Worm (Caenorhabditis elegans) whole organism, L2 larva: ENCODE results near the gene C28G1.10.

ENCODE experiments used
- C34F6.9 ChIP-seq: fragments of 150-350 bp; optimal IDR thresholded peaks from 2 replicates; lab custom pipeline; 2014; ENCODE audit warnings: missing biosample characterization, missing genetic modification characterization
- Y55F3AM.14 ChIP-seq: fragments of 200-800 bp; sonication (Bioruptor generic); optimal IDR thresholded peaks from 2 replicates; lab custom pipeline; 2018; ENCODE audit warnings: mild to moderate bottlenecking, missing genetic modification characterization, missing compliant biosample characterization
- ZK546.5 ChIP-seq: sonication (generic microtip); optimal IDR thresholded peaks from 2 replicates; lab custom pipeline; 2017; ENCODE audit warnings: missing biosample characterization, missing genetic modification characterization
- alr-1 ChIP-seq: fragments of 150-350 bp; optimal IDR thresholded peaks from 2 replicates; lab custom pipeline; 2014; ENCODE audit warnings: missing biosample characterization, missing genetic modification characterization
- aly-2 ChIP-seq: fragments of 150-350 bp; optimal IDR thresholded peaks from 2 replicates; lab custom pipeline; 2014; ENCODE audit warnings: missing biosample characterization, missing genetic modification characterization
- ama-1 ChIP-seq: fragments of 150-350 bp; optimal IDR thresholded peaks from 2 replicates; lab custom pipeline; 2018; ENCODE audit warnings: inconsistent platforms
- ceh-16 ChIP-seq: fragments of 150-350 bp; optimal IDR thresholded peaks from 2 replicates; lab custom pipeline; 2014; ENCODE audit warnings: missing biosample characterization, missing genetic modification characterization
- ceh-82 ChIP-seq: fragments of 150-350 bp; optimal IDR thresholded peaks from 2 replicates; lab custom pipeline; 2014; ENCODE audit warnings: missing biosample characterization, missing genetic modification characterization
- crh-2 ChIP-seq: sonication (generic microtip); optimal IDR thresholded peaks from 2 replicates; lab custom pipeline; 2017; ENCODE audit warnings: missing biosample characterization, missing genetic modification characterization
- egl-27 ChIP-seq: sonication (generic microtip); optimal IDR thresholded peaks from 3 replicates; lab custom pipeline; 2017; ENCODE audit warnings: missing biosample characterization, missing genetic modification reagents, missing genetic modification characterization
- fos-1 ChIP-seq: fragments of 150-350 bp; optimal IDR thresholded peaks from 2 replicates; lab custom pipeline; 2014; ENCODE audit warnings: missing biosample characterization, missing genetic modification characterization
- gmeb-1 ChIP-seq: fragments of 150-350 bp; optimal IDR thresholded peaks from 2 replicates; lab custom pipeline; 2014; ENCODE audit warnings: missing biosample characterization, missing genetic modification characterization
- lin-13 ChIP-seq: fragments of 150-350 bp; optimal IDR thresholded peaks from 2 replicates; lab custom pipeline; 2014; ENCODE audit warnings: missing biosample characterization, missing genetic modification reagents, missing genetic modification characterization
- lin-39 ChIP-seq: fragments of 150-350 bp; optimal IDR thresholded peaks from 2 replicates; lab custom pipeline; 2014; ENCODE audit warnings: missing biosample characterization, missing genetic modification reagents, missing genetic modification characterization
- lsy-2 ChIP-seq, 2 experiments: fragments of 150-350 bp in 1 of 2; sonication (generic microtip) in 1 of 2; optimal IDR thresholded peaks; 2 replicates each; lab custom pipeline; 2014 to 2017; ENCODE audit warnings: missing biosample characterization in 2 of 2, missing genetic modification characterization in 2 of 2
- mab-5 ChIP-seq: fragments of 150-350 bp; optimal IDR thresholded peaks from 2 replicates; lab custom pipeline; 2014; ENCODE audit warnings: missing biosample characterization, missing genetic modification characterization
- mbf-1 ChIP-seq: sonication (generic microtip); optimal IDR thresholded peaks from 2 replicates; lab custom pipeline; 2017; ENCODE audit warnings: missing biosample characterization, missing genetic modification characterization
- mdl-1 ChIP-seq, 2 experiments: fragments of 150-350 bp in 1 of 2; sonication (generic microtip) in 1 of 2; optimal IDR thresholded peaks; 2 replicates each; lab custom pipeline; 2017; ENCODE audit warnings: missing biosample characterization in 2 of 2, missing genetic modification characterization in 2 of 2
- nhr-10 ChIP-seq: sonication (generic microtip); optimal IDR thresholded peaks from 2 replicates; lab custom pipeline; 2017; ENCODE audit warnings: missing biosample characterization, missing genetic modification characterization
- nhr-11 ChIP-seq: fragments of 150-350 bp; optimal IDR thresholded peaks from 2 replicates; lab custom pipeline; 2014; ENCODE audit warnings: missing biosample characterization, missing genetic modification characterization
- nhr-12 ChIP-seq: fragments of 150-350 bp; optimal IDR thresholded peaks from 2 replicates; lab custom pipeline; 2014; ENCODE audit warnings: missing biosample characterization, missing genetic modification characterization
- nhr-129 ChIP-seq: fragments of 150-350 bp; optimal IDR thresholded peaks from 2 replicates; lab custom pipeline; 2014; ENCODE audit warnings: missing biosample characterization, missing genetic modification characterization
- nhr-21 ChIP-seq: fragments of 150-350 bp; optimal IDR thresholded peaks from 2 replicates; lab custom pipeline; 2014; ENCODE audit warnings: missing biosample characterization, missing genetic modification characterization
- nhr-23 ChIP-seq: fragments of 150-350 bp; optimal IDR thresholded peaks from 2 replicates; lab custom pipeline; 2014; ENCODE audit warnings: missing biosample characterization, missing genetic modification reagents, missing genetic modification characterization
- nhr-237 ChIP-seq: fragments of 150-350 bp; optimal IDR thresholded peaks from 2 replicates; lab custom pipeline; 2014; ENCODE audit warnings: missing biosample characterization, missing genetic modification characterization
- nhr-25 ChIP-seq: fragments of 150-350 bp; sonication (generic microtip); optimal IDR thresholded peaks from 3 replicates; lab custom pipeline; 2014; ENCODE audit warnings: missing biosample characterization, missing genetic modification characterization
- nhr-6 ChIP-seq: fragments of 150-350 bp; optimal IDR thresholded peaks from 2 replicates; lab custom pipeline; 2014; ENCODE audit warnings: missing biosample characterization, missing genetic modification characterization
- nhr-77 ChIP-seq: fragments of 150-350 bp; optimal IDR thresholded peaks from 2 replicates; lab custom pipeline; 2014; ENCODE audit warnings: missing biosample characterization, missing genetic modification characterization
- peb-1 ChIP-seq: fragments of 150-350 bp; optimal IDR thresholded peaks from 2 replicates; lab custom pipeline; 2014; ENCODE audit warnings: missing biosample characterization, missing genetic modification characterization
- sem-4 ChIP-seq: fragments of 150-350 bp; optimal IDR thresholded peaks from 2 replicates; lab custom pipeline; 2014; ENCODE audit warnings: missing biosample characterization, missing genetic modification reagents, missing genetic modification characterization
- sma-3 ChIP-seq: sonication (generic microtip); optimal IDR thresholded peaks from 2 replicates; lab custom pipeline; 2016; ENCODE audit warnings: missing genetic modification reagents, missing genetic modification characterization, missing compliant biosample characterization
- sma-9 ChIP-seq, 2 experiments: fragments of 150-350 bp in 1 of 2; sonication (generic microtip) in 1 of 2; optimal IDR thresholded peaks; 2 replicates each; lab custom pipeline; 2014 to 2016; ENCODE audit warnings: missing genetic modification characterization in 2 of 2, mild to moderate bottlenecking in 1 of 2, missing biosample characterization in 1 of 2, missing compliant biosample characterization in 1 of 2, missing genetic modification reagents in 1 of 2, moderate library complexity in 1 of 2
- snpc-4 ChIP-seq: fragments of 150-350 bp; optimal IDR thresholded peaks from 2 replicates; lab custom pipeline; 2014; ENCODE audit warnings: missing biosample characterization, missing genetic modification characterization
- unc-62 ChIP-seq: fragments of 150-350 bp; optimal IDR thresholded peaks from 2 replicates; lab custom pipeline; 2014; ENCODE audit warnings: missing biosample characterization, missing genetic modification reagents, missing genetic modification characterization
- ztf-11 ChIP-seq: sonication (generic microtip); optimal IDR thresholded peaks from 2 replicates; lab custom pipeline; 2017; ENCODE audit warnings: missing biosample characterization, missing genetic modification characterization

The C28G1.10 gene

DNA sequence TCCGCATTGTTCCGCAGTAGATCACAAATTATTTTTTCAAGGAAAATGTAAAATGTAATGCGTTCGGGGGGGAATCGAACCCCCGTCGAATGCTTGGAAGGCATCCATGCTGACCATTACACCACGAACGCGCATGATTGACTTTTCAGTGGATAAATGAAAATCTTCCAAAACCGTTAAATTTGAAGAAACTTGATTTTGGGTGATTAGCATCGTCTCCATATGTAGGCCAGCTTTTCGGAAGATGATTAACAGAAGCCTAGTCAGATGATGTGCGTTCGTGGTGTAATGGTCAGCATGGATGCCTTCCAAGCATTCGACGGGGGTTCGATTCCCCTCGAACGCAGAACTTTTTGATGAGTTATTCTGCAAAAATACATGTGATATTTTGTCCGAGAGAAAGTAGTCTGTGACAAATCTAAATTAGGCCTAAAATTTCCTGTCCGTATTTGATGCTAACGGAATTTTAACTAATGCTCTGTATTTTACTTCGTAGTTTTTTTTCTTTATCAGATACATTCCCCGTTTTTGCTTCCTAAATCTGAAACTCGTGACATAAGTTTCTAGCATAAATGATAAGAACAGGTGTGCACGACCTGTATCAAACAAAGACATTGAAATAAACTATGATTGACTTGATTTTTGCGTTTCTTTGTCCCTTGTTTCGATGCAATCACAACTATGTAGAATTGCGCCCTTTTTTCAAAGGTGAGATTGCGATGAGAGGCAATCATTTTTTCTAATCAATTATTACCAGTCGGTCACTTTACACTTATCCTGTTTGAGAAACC lies at the start of gene C28G1.10:
TSS of gene C28G1.10 (plus strand) at position 676 of the 791 bp plus-strand sequence.
- TF ChIP-seq mbf-1 (tag; lab: Kevin White, UChicago), result no peak
- TF ChIP-seq ZK546.5 (tag; lab: Kevin White, UChicago), result no peak
- TF ChIP-seq nhr-25 (tag; lab: Kevin White, UChicago), result no peak
- peak; percentile 37 for TF ChIP-seq nhr-21 (tag; lab: Kevin White, UChicago)
- peak; percentile 23 for TF ChIP-seq crh-2 (tag; lab: Kevin White, UChicago)
- TF ChIP-seq sem-4, result no peak
- TF ChIP-seq gmeb-1 (tag; lab: Kevin White, UChicago), result peak; percentile 21
- peak; percentile 42 for TF ChIP-seq fos-1 (tag; lab: Kevin White, UChicago)
- no peak for TF ChIP-seq Y55F3AM.14 (GFP tag; lab: Kevin White, UChicago)

- TF ChIP-seq nhr-77 (tag; lab: Kevin White, UChicago), result no peak
- TF ChIP-seq fos-1 (tag; lab: Kevin White, UChicago), result no peak
- no peak for TF ChIP-seq mab-5 (tag; lab: Kevin White, UChicago)
- no peak for TF ChIP-seq unc-62 (GFP tag; lab: Kevin White, UChicago)
- TF ChIP-seq ZK546.5 (tag; lab: Kevin White, UChicago), result no peak
- no peak for TF ChIP-seq snpc-4
- TF ChIP-seq mbf-1 (tag; lab: Kevin White, UChicago), result no peak
- TF ChIP-seq lin-13 (GFP tag; lab: Kevin White, UChicago), result no peak
- TF ChIP-seq sem-4, result no peak
- TF ChIP-seq, all 48 proteins: peak for 0
Observed at ce11 chrX:8797653-8798052, 49.3 kb upstream of the C28G1.10 start.

- no peak for TF ChIP-seq sem-4
- TF ChIP-seq C34F6.9 (tag; lab: Kevin White, UChicago), result no peak
- no peak for TF ChIP-seq lin-39 (tag; lab: Kevin White, UChicago)
- no peak for TF ChIP-seq aly-2 (tag; lab: Kevin White, UChicago)
- no peak for TF ChIP-seq crh-2 (tag; lab: Kevin White, UChicago)
- TF ChIP-seq mab-5 (tag; lab: Kevin White, UChicago), result no peak
- no peak for TF ChIP-seq nhr-12 (tag; lab: Kevin White, UChicago)
- no peak for TF ChIP-seq ama-1 (lab: Kevin White, UChicago)
- no peak for TF ChIP-seq ztf-11 (tag; lab: Kevin White, UChicago)
- TF ChIP-seq ceh-82 (tag; lab: Kevin White, UChicago), result no peak
- no peak for TF ChIP-seq nhr-11 (tag; lab: Kevin White, UChicago)
- no peak for TF ChIP-seq mbf-1 (tag; lab: Kevin White, UChicago)
- TF ChIP-seq nhr-25 (tag; lab: Kevin White, UChicago), result no peak
- TF ChIP-seq nhr-77 (tag; lab: Kevin White, UChicago), result no peak
- no peak for TF ChIP-seq mdl-1 (tag; optimal IDR thresholded peaks at IDR 0.05; lab: Kevin White, UChicago)
- TF ChIP-seq peb-1, result no peak
- TF ChIP-seq Y55F3AM.14 (GFP tag; lab: Kevin White, UChicago), result no peak
- TF ChIP-seq snpc-4, result no peak
- no peak for TF ChIP-seq gmeb-1 (tag; lab: Kevin White, UChicago)
- TF ChIP-seq lsy-2 (tag; optimal IDR thresholded peaks at IDR 0.05; lab: Kevin White, UChicago), result no peak
Observed at ce11 chrX:8799925-8800324, 47.0 kb upstream of the C28G1.10 start.

DNA sequence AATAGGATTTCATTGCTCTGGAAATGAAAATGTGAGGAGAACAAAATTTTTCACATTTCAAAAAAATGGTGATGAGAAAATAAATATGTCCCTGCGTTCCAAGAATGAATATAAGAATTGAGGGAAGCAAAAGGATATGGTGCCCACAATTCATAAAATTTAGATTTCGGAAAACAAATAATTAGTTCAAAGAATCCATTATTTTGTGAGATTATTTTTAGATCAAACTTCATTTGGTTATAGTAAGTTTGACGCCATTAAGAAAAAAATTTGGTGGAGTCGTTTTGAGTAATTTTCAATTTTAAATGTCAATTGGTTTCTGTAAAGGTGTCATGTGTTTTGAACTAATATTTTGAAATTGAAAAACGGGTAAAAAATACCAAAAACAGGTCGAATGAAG lies 46.6 kb upstream of the C28G1.10 start:
- TF ChIP-seq ceh-16 (tag; lab: Kevin White, UChicago) (no peak), nhr-129 (tag; lab: Kevin White, UChicago) (no peak), nhr-23 (no peak)

DNA sequence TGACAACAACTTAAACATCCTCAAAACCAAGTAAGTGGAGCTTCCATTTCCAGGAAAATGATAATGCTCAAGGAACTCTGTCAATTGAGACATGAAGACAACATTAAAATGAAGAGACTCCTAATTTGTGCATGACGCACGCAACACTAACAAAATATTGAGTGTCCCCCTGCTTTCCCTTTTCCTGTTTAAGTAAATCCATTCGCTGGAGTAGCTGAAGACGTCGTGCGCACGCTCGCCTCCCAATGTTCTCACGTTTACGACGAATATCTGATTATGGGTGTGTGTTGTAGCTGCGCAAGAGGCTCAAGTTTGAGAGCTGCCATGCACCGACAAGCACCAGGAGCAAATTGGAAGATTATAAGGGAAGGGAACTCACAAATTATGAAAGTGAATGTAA lies 45.9 kb upstream of the C28G1.10 start:
- TF ChIP-seq snpc-4, result no peak
- TF ChIP-seq sem-4, result no peak
- TF ChIP-seq sma-9 (GFP tag; optimal IDR thresholded peaks at IDR 0.05; lab: Kevin White, UChicago), result peak; percentile 46
- TF ChIP-seq sma-9 (tag; optimal IDR thresholded peaks at IDR 0.05; lab: Kevin White, UChicago), result no peak
- TF ChIP-seq mdl-1 (tag; optimal IDR thresholded peaks at IDR 0.05; lab: Kevin White, UChicago), result peak in 1 of 2 experiments; percentile 7
- peak; percentile 32 for TF ChIP-seq egl-27 (tag; lab: Kevin White, UChicago)
- TF ChIP-seq alr-1, result no peak
- no peak for TF ChIP-seq nhr-237 (tag; lab: Kevin White, UChicago)
- peak; percentile 20 for TF ChIP-seq C34F6.9 (tag; lab: Kevin White, UChicago)
- peak in 1 of 2 experiments; percentile 40 for TF ChIP-seq lsy-2 (tag; optimal IDR thresholded peaks at IDR 0.05; lab: Kevin White, UChicago)
- TF ChIP-seq sma-3, result no peak
- no peak for TF ChIP-seq nhr-6 (tag; lab: Kevin White, UChicago)
- TF ChIP-seq nhr-10 (tag; lab: Kevin White, UChicago), result no peak
- no peak for TF ChIP-seq ztf-11 (tag; lab: Kevin White, UChicago)
